Comparison of ENCODE assay signal across 3 fruit fly cellular contexts in genomic region chr3L:14208974-14209373, dm6.
TF ChIP-seq lines count a peak whose summit lies in the region.

No protein-coding gene starts in this region.

TF ChIP-seq in whole organism, prepupa, 60 proteins besides CTCF, POLR2A, EP300 and RAD21:
- peak; percentile 54 for TF ChIP-seq Eip78C (GFP tag; lab: Kevin White, UChicago)
- no peak for TF ChIP-seq CG6792 (GFP tag; optimal IDR thresholded peaks at IDR 0.05; lab: Kevin White, UChicago)
- no peak for TF ChIP-seq CG31627 (GFP tag; optimal IDR thresholded peaks at IDR 0.05; lab: Kevin White, UChicago)

TF ChIP-seq in whole organism, pupa, 21 proteins besides CTCF, POLR2A, EP300 and RAD21:
- no peak for TF ChIP-seq CG8301 (tag; optimal IDR thresholded peaks at IDR 0.05; lab: Kevin White, UChicago)
- TF ChIP-seq CG12605 (GFP tag; IDR thresholded peaks at IDR 0.05; lab: Robert Waterston, UW), result no peak
- no peak for TF ChIP-seq Ets98B (GFP tag; IDR thresholded peaks at IDR 0.05; lab: Robert Waterston, UW)
- peak; percentile 55 for TF ChIP-seq EcR (GFP tag; optimal IDR thresholded peaks at IDR 0.05; lab: Kevin White, UChicago)
- no peak for TF ChIP-seq fd96Ca (GFP tag; IDR thresholded peaks at IDR 0.05; lab: Robert Waterston, UW)
- TF ChIP-seq CG14655 (GFP tag; optimal IDR thresholded peaks at IDR 0.05; lab: Kevin White, UChicago), result no peak
TF ChIP-seq in whole organism, pupa: peak in this region for 1.

TF ChIP-seq in whole organism, wandering third instar larva, 38 proteins besides CTCF, POLR2A, EP300 and RAD21:
- TF ChIP-seq pan (optimal IDR thresholded peaks at IDR 0.05; lab: Kevin White, UChicago) (no peak), Rel (GFP tag; optimal IDR thresholded peaks at IDR 0.05; lab: Kevin White, UChicago) (no peak), Rel (tag; optimal IDR thresholded peaks at IDR 0.05; lab: Kevin White, UChicago) (peak; percentile 52)
